Fruit fly (Drosophila melanogaster): ENCODE measurements around the gene CG17192.
A peak's percentile ranks its signal among the peaks of the same experiment; 100 is the strongest.

Gene CG17192

DNA sequence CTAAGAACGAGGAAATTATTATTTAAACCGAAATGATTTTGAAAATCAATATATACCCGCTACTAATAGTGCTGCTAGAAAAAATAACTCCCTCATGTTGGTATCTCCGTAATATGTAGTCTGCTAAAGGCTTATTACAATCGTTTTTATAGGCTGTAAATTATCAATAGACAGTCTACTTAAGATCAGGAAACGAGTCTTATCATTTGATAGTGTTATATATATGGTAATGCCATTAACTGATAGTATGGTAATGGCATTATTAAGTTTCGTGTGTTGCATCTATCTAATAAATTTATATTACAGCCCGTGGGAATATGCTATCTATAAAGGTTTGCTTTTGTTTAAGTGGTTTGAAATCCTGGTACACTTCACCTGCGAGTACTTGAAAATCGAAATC lies at the start of gene CG17192:
Gene CG17192, minus strand, starts transcription at position 101 of the 400 bp plus-strand sequence.
- TF ChIP-seq tj (GFP tag; optimal IDR thresholded peaks at IDR 0.05) (no peak), CG5204 (GFP tag; optimal IDR thresholded peaks at IDR 0.05) (no peak), CG11617 (GFP tag; optimal IDR thresholded peaks at IDR 0.05) (no peak)

- TF ChIP-seq CG12768 (GFP tag; optimal IDR thresholded peaks at IDR 0.05): no peak
- TF ChIP-seq Clk (GFP tag; optimal IDR thresholded peaks at IDR 0.05): no peak
- no peak for TF ChIP-seq cic (GFP tag; optimal IDR thresholded peaks at IDR 0.05)
- peak; percentile 8 for TF ChIP-seq CG14711 (tag; optimal IDR thresholded peaks at IDR 0.05)
- no peak for TF ChIP-seq Mnt (GFP tag; optimal IDR thresholded peaks at IDR 0.05)
- TF ChIP-seq Hr96 (GFP tag; optimal IDR thresholded peaks at IDR 0.05): no peak
- no peak for TF ChIP-seq tj (GFP tag; optimal IDR thresholded peaks at IDR 0.05)
Measured at dm6 chr3R:27067362-27067761, 49.3 kb upstream of the CG17192 start.

- TF ChIP-seq ovo (GFP tag; optimal IDR thresholded peaks at IDR 0.05): no peak
- TF ChIP-seq CG14711 (tag; optimal IDR thresholded peaks at IDR 0.05): no peak
- no peak for TF ChIP-seq CG7101 (tag; optimal IDR thresholded peaks at IDR 0.05)
- no peak for TF ChIP-seq cnc (optimal IDR thresholded peaks at IDR 0.05)
- no peak for TF ChIP-seq bab1 (GFP tag; optimal IDR thresholded peaks at IDR 0.05)
- TF ChIP-seq Hr96 (GFP tag; optimal IDR thresholded peaks at IDR 0.05): no peak
- no peak for TF ChIP-seq CG5204 (GFP tag; optimal IDR thresholded peaks at IDR 0.05)
- no peak for TF ChIP-seq tj (GFP tag; optimal IDR thresholded peaks at IDR 0.05)
- TF ChIP-seq pad (GFP tag; optimal IDR thresholded peaks at IDR 0.05): no peak
- no peak for TF ChIP-seq Mnt (GFP tag; optimal IDR thresholded peaks at IDR 0.05)
Measured at dm6 chr3R:27065136-27065535, 47.0 kb upstream of the CG17192 start, which contains the start of gene CG43935. Gene CG43935 (plus strand): TSS chr3R:27065436.

DNA sequence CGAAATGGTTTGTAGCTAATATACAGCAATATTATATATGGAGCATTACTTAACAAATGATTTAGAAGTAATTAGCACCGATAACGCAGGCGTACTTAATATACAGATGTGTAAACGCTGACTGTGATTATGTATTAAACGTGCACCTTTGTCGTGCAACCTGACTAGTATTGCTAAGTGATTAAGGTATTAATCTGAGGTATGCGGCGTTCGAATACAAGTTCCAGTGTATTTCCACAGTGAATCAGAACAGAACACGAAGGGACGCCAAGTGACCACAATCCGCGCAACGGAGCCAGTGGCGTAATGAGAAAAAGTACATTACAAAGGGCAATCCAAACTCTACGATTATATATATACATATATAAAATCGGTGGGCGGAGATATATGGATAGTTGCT lies 46.0 kb upstream of the CG17192 start, which contains the start of gene Nep5:
Gene Nep5, minus strand, starts transcription at position 101 of the 400 bp plus-strand sequence.
- TF ChIP-seq CG7045 (GFP tag; optimal IDR thresholded peaks at IDR 0.05) (no peak), CG12768 (GFP tag; optimal IDR thresholded peaks at IDR 0.05) (no peak), CG5204 (GFP tag; optimal IDR thresholded peaks at IDR 0.05) (no peak), CG7101 (tag; optimal IDR thresholded peaks at IDR 0.05) (no peak), pad (GFP tag; optimal IDR thresholded peaks at IDR 0.05) (no peak), Hr96 (GFP tag; optimal IDR thresholded peaks at IDR 0.05) (no peak), kay (GFP tag; ENCODE audit: borderline replicate concordance) (no peak), toe (GFP tag; optimal IDR thresholded peaks at IDR 0.05) (no peak), Crg-1 (GFP tag; optimal IDR thresholded peaks at IDR 0.05) (no peak), Clk (GFP tag; optimal IDR thresholded peaks at IDR 0.05) (no peak), CG33017 (tag; optimal IDR thresholded peaks at IDR 0.05) (no peak), Mnt (GFP tag; optimal IDR thresholded peaks at IDR 0.05) (no peak), CG11617 (GFP tag; optimal IDR thresholded peaks at IDR 0.05) (no peak), CG1620 (GFP tag; optimal IDR thresholded peaks at IDR 0.05) (no peak), CG14711 (tag; optimal IDR thresholded peaks at IDR 0.05) (no peak), bab1 (GFP tag; optimal IDR thresholded peaks at IDR 0.05) (no peak), cnc (optimal IDR thresholded peaks at IDR 0.05) (no peak), cic (GFP tag; optimal IDR thresholded peaks at IDR 0.05) (no peak), ovo (GFP tag; optimal IDR thresholded peaks at IDR 0.05) (no peak)

- TF ChIP-seq CG1620 (GFP tag; optimal IDR thresholded peaks at IDR 0.05): no peak
- TF ChIP-seq CG7101 (tag; optimal IDR thresholded peaks at IDR 0.05): no peak
- no peak for TF ChIP-seq CG14711 (tag; optimal IDR thresholded peaks at IDR 0.05)
- TF ChIP-seq tj (GFP tag; optimal IDR thresholded peaks at IDR 0.05): no peak
- no peak for TF ChIP-seq Hr96 (GFP tag; optimal IDR thresholded peaks at IDR 0.05)
- TF ChIP-seq CG11617 (GFP tag; optimal IDR thresholded peaks at IDR 0.05): no peak
- TF ChIP-seq Clk (GFP tag; optimal IDR thresholded peaks at IDR 0.05): no peak
- TF ChIP-seq Mnt (GFP tag; optimal IDR thresholded peaks at IDR 0.05): no peak
- TF ChIP-seq Crg-1 (GFP tag; optimal IDR thresholded peaks at IDR 0.05): no peak
Measured at dm6 chr3R:27061916-27062315, 43.8 kb upstream of the CG17192 start, which contains the start of gene CG34292. Gene CG34292 (plus strand): TSS chr3R:27062216.

dm6 chr3R:27056152-27056551 lies 38.1 kb upstream of the CG17192 start:
- no peak for TF ChIP-seq cnc (optimal IDR thresholded peaks at IDR 0.05)
- no peak for TF ChIP-seq CG14711 (tag; optimal IDR thresholded peaks at IDR 0.05)
- no peak for TF ChIP-seq ovo (GFP tag; optimal IDR thresholded peaks at IDR 0.05)
- TF ChIP-seq Mnt (GFP tag; optimal IDR thresholded peaks at IDR 0.05): no peak
- TF ChIP-seq tj (GFP tag; optimal IDR thresholded peaks at IDR 0.05): no peak
- no peak for TF ChIP-seq CG12768 (GFP tag; optimal IDR thresholded peaks at IDR 0.05)
- no peak for TF ChIP-seq kay (GFP tag; ENCODE audit: borderline replicate concordance)
- no peak for TF ChIP-seq Hr96 (GFP tag; optimal IDR thresholded peaks at IDR 0.05)
- TF ChIP-seq Clk (GFP tag; optimal IDR thresholded peaks at IDR 0.05): no peak
- no peak for TF ChIP-seq pad (GFP tag; optimal IDR thresholded peaks at IDR 0.05)
- TF ChIP-seq toe (GFP tag; optimal IDR thresholded peaks at IDR 0.05): no peak
- no peak for TF ChIP-seq Crg-1 (GFP tag; optimal IDR thresholded peaks at IDR 0.05)
- no peak for TF ChIP-seq CG33017 (tag; optimal IDR thresholded peaks at IDR 0.05)
- TF ChIP-seq bab1 (GFP tag; optimal IDR thresholded peaks at IDR 0.05): no peak
- no peak for TF ChIP-seq CG11617 (GFP tag; optimal IDR thresholded peaks at IDR 0.05)
- no peak for TF ChIP-seq CG7101 (tag; optimal IDR thresholded peaks at IDR 0.05)
- no peak for TF ChIP-seq cic (GFP tag; optimal IDR thresholded peaks at IDR 0.05)
- TF ChIP-seq CG5204 (GFP tag; optimal IDR thresholded peaks at IDR 0.05): no peak
- TF ChIP-seq CG7045 (GFP tag; optimal IDR thresholded peaks at IDR 0.05): no peak
- no peak for TF ChIP-seq CG1620 (GFP tag; optimal IDR thresholded peaks at IDR 0.05)

DNA sequence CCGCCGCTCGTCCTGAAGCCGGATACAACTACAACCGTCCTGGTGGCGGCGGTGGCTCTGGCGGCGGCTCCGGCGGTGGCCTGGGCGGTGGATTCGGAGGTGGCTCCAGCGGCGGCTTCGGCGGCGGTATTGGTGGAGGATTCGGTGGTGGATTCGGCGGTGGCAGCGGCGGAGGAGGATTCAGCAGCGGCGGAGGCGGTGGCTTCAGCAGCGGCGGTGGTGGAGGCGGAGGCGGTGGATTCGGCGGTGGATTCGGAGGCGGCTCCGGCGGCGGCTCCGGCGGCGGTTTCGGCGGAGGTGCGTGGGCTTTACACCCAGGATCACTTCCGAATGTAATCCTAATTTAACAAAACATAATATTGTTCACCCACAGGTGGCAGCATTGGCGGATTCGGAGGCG lies 31.5 kb upstream of the CG17192 start:
- TF ChIP-seq tj (GFP tag; optimal IDR thresholded peaks at IDR 0.05): no peak
- no peak for TF ChIP-seq CG7045 (GFP tag; optimal IDR thresholded peaks at IDR 0.05)
- TF ChIP-seq CG5204 (GFP tag; optimal IDR thresholded peaks at IDR 0.05): no peak
- TF ChIP-seq Mnt (GFP tag; optimal IDR thresholded peaks at IDR 0.05): no peak
- no peak for TF ChIP-seq Crg-1 (GFP tag; optimal IDR thresholded peaks at IDR 0.05)
- no peak for TF ChIP-seq bab1 (GFP tag; optimal IDR thresholded peaks at IDR 0.05)
- TF ChIP-seq CG14711 (tag; optimal IDR thresholded peaks at IDR 0.05): no peak
- TF ChIP-seq CG1620 (GFP tag; optimal IDR thresholded peaks at IDR 0.05): no peak
- TF ChIP-seq toe (GFP tag; optimal IDR thresholded peaks at IDR 0.05): no peak
- no peak for TF ChIP-seq kay (GFP tag; ENCODE audit: borderline replicate concordance)
- no peak for TF ChIP-seq CG33017 (tag; optimal IDR thresholded peaks at IDR 0.05)
- no peak for TF ChIP-seq pad (GFP tag; optimal IDR thresholded peaks at IDR 0.05)
- no peak for TF ChIP-seq CG7101 (tag; optimal IDR thresholded peaks at IDR 0.05)
- no peak for TF ChIP-seq Hr96 (GFP tag; optimal IDR thresholded peaks at IDR 0.05)
- TF ChIP-seq ovo (GFP tag; optimal IDR thresholded peaks at IDR 0.05): no peak
- TF ChIP-seq CG12768 (GFP tag; optimal IDR thresholded peaks at IDR 0.05): no peak
